Worm (Caenorhabditis elegans) whole organism, L4/young adult: ENCODE measurements around the gene B0244.10.

Experiments
- W03F9.2 ChIP-seq: fragments of 150-350 bp; optimal IDR thresholded peaks from 2 replicates; lab custom pipeline; 2014; ENCODE audit warnings: missing biosample characterization, missing genetic modification characterization
- him-1 ChIP-seq: sonication (generic microtip); optimal IDR thresholded peaks from 2 replicates; lab custom pipeline; 2016; ENCODE audit warnings: missing genotype, missing genetic modification reagents, missing genetic modification characterization, missing compliant biosample characterization

DNA sequence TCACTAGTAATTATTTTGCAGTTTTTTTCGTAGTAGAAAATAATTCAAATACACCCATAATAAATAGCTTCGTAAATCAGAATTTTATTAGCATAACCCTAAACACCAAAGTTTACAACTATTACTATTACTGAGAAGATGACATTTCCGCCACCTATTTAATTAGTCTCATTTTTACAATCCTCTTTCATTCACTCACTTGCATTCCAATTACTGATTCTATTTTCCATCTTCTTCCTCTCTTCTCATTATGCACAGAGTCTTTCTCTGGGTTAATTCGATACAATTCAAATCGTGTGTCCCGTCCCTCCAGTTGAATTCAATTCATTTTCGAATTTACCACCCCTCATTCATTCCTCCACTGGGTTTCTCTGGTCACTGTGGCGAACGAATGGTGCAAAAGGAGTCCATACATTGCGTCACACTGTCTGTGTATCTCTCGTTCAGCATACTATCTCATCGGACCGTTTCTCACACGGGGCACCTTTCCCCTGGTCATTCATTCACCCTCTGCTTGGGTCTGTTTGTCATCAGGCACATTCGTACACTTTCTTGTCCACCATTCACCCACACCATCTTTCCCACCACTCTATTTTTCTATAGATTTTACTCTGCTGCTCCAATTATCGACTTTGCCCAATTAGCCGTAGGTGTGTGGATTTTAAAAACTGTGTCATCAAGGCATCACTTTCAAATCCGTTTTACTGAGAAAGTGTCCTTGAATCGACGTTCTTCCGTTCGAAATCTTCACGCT, 14.5 kb upstream of the B0244.10 start:
- TF ChIP-seq W03F9.2 (no peak), him-1 (tag; lab: Kevin White, UChicago) (no peak)
